Fruit fly (Drosophila melanogaster) whole organism, embryonic: ENCODE results near the gene Zn72D.

Experiments
- CG10366 ChIP-seq: fragments of 200-800 bp; sonication (Bioruptor generic); IDR thresholded peaks from 2 replicates; pipeline ENCODE4 v1.3.6; 2022; ENCODE audit warnings: missing biosample characterization, missing genetic modification characterization
- CG11085 ChIP-seq: fragments of 200-800 bp; sonication (Bioruptor generic); IDR thresholded peaks from 2 replicates; pipeline ENCODE4 v1.3.6; 2022; ENCODE audit warnings: missing biosample characterization, missing genetic modification characterization
- CG12942 ChIP-seq: fragments of 200-800 bp; sonication (Bioruptor generic); optimal IDR thresholded peaks from 3 replicates; lab custom pipeline; 2016; ENCODE audit warnings: missing biosample characterization, missing genetic modification characterization
- CG13424 ChIP-seq: fragments of 200-800 bp; sonication (Bioruptor generic); optimal IDR thresholded peaks from 2 replicates; lab custom pipeline; 2019; ENCODE audit warnings: missing biosample characterization, mild to moderate bottlenecking, missing genetic modification characterization, moderate library complexity
- CG14965 ChIP-seq: fragments of 200-800 bp; sonication (Bioruptor generic); optimal IDR thresholded peaks from 2 replicates; lab custom pipeline; 2016; ENCODE audit warnings: missing biosample characterization, missing genetic modification characterization, borderline replicate concordance
- CG15601 ChIP-seq: fragments of 200-800 bp; sonication (Bioruptor generic); optimal IDR thresholded peaks from 3 replicates; lab custom pipeline; 2019; ENCODE audit warnings: missing biosample characterization, mild to moderate bottlenecking, missing genetic modification characterization, moderate library complexity
- CG1602 ChIP-seq: fragments of 200-800 bp; sonication (Bioruptor generic); optimal IDR thresholded peaks from 3 replicates; lab custom pipeline; 2016; ENCODE audit warnings: missing biosample characterization, missing genetic modification characterization
- CG17186 ChIP-seq: fragments of 200-800 bp; sonication (Bioruptor generic); optimal IDR thresholded peaks from 3 replicates; lab custom pipeline; 2017; ENCODE audit warnings: missing biosample characterization, missing genetic modification reagents, missing genetic modification characterization
- CG17328 ChIP-seq: fragments of 200-800 bp; sonication (Bioruptor generic); IDR thresholded peaks from 2 replicates; pipeline ENCODE4 v1.3.6; 2022; ENCODE audit warnings: missing biosample characterization, missing genetic modification characterization
- CG2875 ChIP-seq: fragments of 200-800 bp; sonication (Bioruptor generic); optimal IDR thresholded peaks from 2 replicates; lab custom pipeline; 2017; ENCODE audit warnings: missing biosample characterization, mild to moderate bottlenecking, missing genetic modification characterization, missing genetic modification reagents
- CG3065 ChIP-seq: fragments of 200-800 bp; sonication (Bioruptor generic); optimal IDR thresholded peaks from 2 replicates; lab custom pipeline; 2016; ENCODE audit warnings: missing biosample characterization, missing genetic modification characterization
- CG31365 ChIP-seq: fragments of 200-800 bp; sonication (Bioruptor generic); optimal IDR thresholded peaks from 2 replicates; lab custom pipeline; 2018; ENCODE audit warnings: missing biosample characterization, mild to moderate bottlenecking, missing genetic modification characterization
- CG4328 ChIP-seq: fragments of 200-800 bp; sonication (Bioruptor generic); optimal IDR thresholded peaks from 3 replicates; lab custom pipeline; 2017; ENCODE audit warnings: missing biosample characterization, missing genetic modification reagents, missing genetic modification characterization
- CG4617 ChIP-seq: fragments of 200-800 bp; sonication (Bioruptor generic); optimal IDR thresholded peaks from 3 replicates; lab custom pipeline; 2016; ENCODE audit warnings: missing biosample characterization, missing genetic modification characterization, borderline replicate concordance
- CG6683 ChIP-seq: fragments of 200-800 bp; sonication (Bioruptor generic); optimal IDR thresholded peaks from 2 replicates; lab custom pipeline; 2017; ENCODE audit warnings: missing biosample characterization, mild to moderate bottlenecking, missing genetic modification characterization, missing genetic modification reagents
- CG8924 ChIP-seq: fragments of 200-800 bp; optimal IDR thresholded peaks from 3 replicates; lab custom pipeline; 2019; ENCODE audit warnings: missing biosample characterization, mild to moderate bottlenecking, missing genetic modification characterization, moderate library complexity
- CG8944 ChIP-seq: fragments of 200-800 bp; sonication (Bioruptor generic); optimal IDR thresholded peaks from 3 replicates; lab custom pipeline; 2016; ENCODE audit warnings: missing biosample characterization, missing genetic modification characterization
- CG9215 ChIP-seq: fragments of 200-800 bp; sonication (Bioruptor generic); IDR thresholded peaks from 2 replicates; pipeline ENCODE4 v1.3.6; 2022; ENCODE audit warnings: missing biosample characterization, missing genetic modification characterization
- D19B ChIP-seq: fragments of 200-800 bp; sonication (Bioruptor generic); optimal IDR thresholded peaks from 2 replicates; lab custom pipeline; 2017; ENCODE audit warnings: missing biosample characterization, mild to moderate bottlenecking, missing genetic modification characterization
- Deaf1 ChIP-seq: fragments of 200-800 bp; optimal IDR thresholded peaks from 3 replicates; lab custom pipeline; 2019; ENCODE audit warnings: missing biosample characterization, mild to moderate bottlenecking, missing genetic modification characterization, moderate library complexity
- Gsc ChIP-seq: fragments of 200-800 bp; sonication (Bioruptor generic); IDR thresholded peaks from 2 replicates; pipeline ENCODE4 v1.3.6; 2022; ENCODE audit warnings: missing biosample characterization, missing genetic modification characterization
- HLH4C ChIP-seq: fragments of 200-800 bp; sonication (Bioruptor generic); IDR thresholded peaks from 3 replicates; pipeline ENCODE4 v1.3.6; 2022; ENCODE audit warnings: missing biosample characterization, missing genetic modification characterization; ENCODE audit not compliant: partially characterized antibody
- HLH54F ChIP-seq: fragments of 200-800 bp; sonication (Bioruptor generic); optimal IDR thresholded peaks from 3 replicates; lab custom pipeline; 2016; ENCODE audit warnings: missing biosample characterization, missing genetic modification characterization
- Hmr ChIP-seq: fragments of 200-800 bp; sonication (Bioruptor generic); optimal IDR thresholded peaks from 3 replicates; lab custom pipeline; 2017; ENCODE audit warnings: mild to moderate bottlenecking, missing biosample characterization, missing genetic modification reagents, missing genetic modification characterization
- Kr ChIP-seq: fragments of 200-800 bp; sonication (Bioruptor generic); optimal IDR thresholded peaks from 2 replicates; lab custom pipeline; 2017; ENCODE audit warnings: missing biosample characterization, mild to moderate bottlenecking, missing genetic modification characterization
- MBD-R2 ChIP-seq: fragments of 200-800 bp; sonication (Bioruptor generic); IDR thresholded peaks from 2 replicates; pipeline ENCODE4 v1.3.6; 2022; ENCODE audit warnings: missing biosample characterization, missing genetic modification characterization
- MTF-1 ChIP-seq: fragments of 200-800 bp; sonication (Bioruptor generic); optimal IDR thresholded peaks from 2 replicates; lab custom pipeline; 2018; ENCODE audit warnings: missing biosample characterization, mild to moderate bottlenecking, missing genetic modification characterization, borderline replicate concordance
- Spps ChIP-seq: fragments of 200-800 bp; sonication (Bioruptor generic); optimal IDR thresholded peaks from 2 replicates; lab custom pipeline; 2018; ENCODE audit warnings: missing biosample characterization, mild to moderate bottlenecking, missing genetic modification characterization
- Xrp1 ChIP-seq: fragments of 200-800 bp; sonication (Bioruptor generic); IDR thresholded peaks from 2 replicates; pipeline ENCODE4 v1.3.6; 2022; ENCODE audit warnings: missing biosample characterization, missing genetic modification characterization
- az2 ChIP-seq: fragments of 200-800 bp; sonication (Bioruptor generic); optimal IDR thresholded peaks from 3 replicates; lab custom pipeline; 2016; ENCODE audit warnings: missing biosample characterization, missing genetic modification characterization
- cad ChIP-seq: fragments of >200 bp; optimal IDR thresholded peaks from 2 replicates; lab custom pipeline; 2017; ENCODE audit warnings: missing biosample characterization, missing genetic modification characterization
- fd102C ChIP-seq: fragments of 200-800 bp; sonication (Bioruptor generic); optimal IDR thresholded peaks from 2 replicates; lab custom pipeline; 2018; ENCODE audit warnings: missing biosample characterization, mild to moderate bottlenecking, missing genetic modification characterization, moderate library complexity
- gcm ChIP-seq: fragments of 200-800 bp; sonication (Bioruptor generic); optimal IDR thresholded peaks from 2 replicates; lab custom pipeline; 2019; ENCODE audit warnings: missing biosample characterization, mild to moderate bottlenecking, missing genetic modification characterization, moderate library complexity
- kni ChIP-seq: fragments of 200-800 bp; sonication (Bioruptor generic); optimal IDR thresholded peaks from 3 replicates; lab custom pipeline; 2017; ENCODE audit warnings: mild to moderate bottlenecking, missing biosample characterization, missing genetic modification reagents, missing genetic modification characterization
- lbe ChIP-seq: fragments of 200-800 bp; sonication (Bioruptor generic); optimal IDR thresholded peaks from 2 replicates; lab custom pipeline; 2016; ENCODE audit warnings: missing biosample characterization, mild to moderate bottlenecking, missing genetic modification characterization
- mirr ChIP-seq: fragments of 200-800 bp; sonication (Bioruptor generic); optimal IDR thresholded peaks from 3 replicates; lab custom pipeline; 2018; ENCODE audit warnings: missing biosample characterization, mild to moderate bottlenecking, missing genetic modification characterization
- mld ChIP-seq: fragments of 200-800 bp; sonication (Bioruptor generic); IDR thresholded peaks from 3 replicates; pipeline ENCODE4 v1.3.6; 2022; ENCODE audit warnings: missing biosample characterization, missing genetic modification characterization; ENCODE audit not compliant: partially characterized antibody
- nerfin-2 ChIP-seq: fragments of 200-800 bp; sonication (Bioruptor generic); IDR thresholded peaks from 2 replicates; pipeline ENCODE4 v1.3.6; 2022; ENCODE audit warnings: missing biosample characterization, missing genetic modification characterization; ENCODE audit not compliant: partially characterized antibody
- p53 ChIP-seq: fragments of 200-800 bp; sonication (Bioruptor generic); optimal IDR thresholded peaks from 2 replicates; lab custom pipeline; 2016; ENCODE audit warnings: missing biosample characterization, missing genetic modification characterization
- pfk ChIP-seq: fragments of 200-800 bp; sonication (Bioruptor generic); optimal IDR thresholded peaks from 2 replicates; lab custom pipeline; 2018; ENCODE audit warnings: missing biosample characterization, mild to moderate bottlenecking, missing genetic modification characterization, moderate library complexity
- shn ChIP-seq: fragments of 200-800 bp; sonication (Bioruptor generic); optimal IDR thresholded peaks from 3 replicates; lab custom pipeline; 2016; ENCODE audit warnings: missing biosample characterization, missing genetic modification characterization
- sim ChIP-seq: fragments of 200-800 bp; sonication (Bioruptor generic); IDR thresholded peaks from 2 replicates; pipeline ENCODE4 v1.3.6; 2022; ENCODE audit warnings: missing biosample characterization, missing genetic modification characterization
- sima ChIP-seq: fragments of 200-800 bp; sonication (Bioruptor generic); optimal IDR thresholded peaks from 2 replicates; lab custom pipeline; 2016; ENCODE audit warnings: missing biosample characterization, missing genetic modification characterization
- sisA ChIP-seq: fragments of 200-800 bp; sonication (Bioruptor generic); IDR thresholded peaks from 2 replicates; pipeline ENCODE4 v1.3.6; 2022; ENCODE audit warnings: missing biosample characterization, missing genetic modification characterization
- tap ChIP-seq: fragments of 200-800 bp; optimal IDR thresholded peaks from 3 replicates; lab custom pipeline; 2019; ENCODE audit warnings: missing biosample characterization, mild to moderate bottlenecking, missing genetic modification characterization, moderate library complexity
- unc-4 ChIP-seq: fragments of 200-800 bp; sonication (Bioruptor generic); IDR thresholded peaks from 2 replicates; pipeline ENCODE4 v1.3.6; 2022; ENCODE audit warnings: missing biosample characterization, missing genetic modification characterization; ENCODE audit not compliant: partially characterized antibody
- vfl ChIP-seq: fragments of 200-800 bp; sonication (Bioruptor generic); optimal IDR thresholded peaks from 2 replicates; lab custom pipeline; 2016; ENCODE audit warnings: missing biosample characterization, missing genetic modification characterization
- wdn ChIP-seq: fragments of 200-800 bp; sonication (Bioruptor generic); IDR thresholded peaks from 2 replicates; pipeline ENCODE4 v1.3.6; 2022; ENCODE audit warnings: missing biosample characterization, missing genetic modification characterization
- wek ChIP-seq: fragments of 200-800 bp; sonication (Bioruptor generic); optimal IDR thresholded peaks from 3 replicates; lab custom pipeline; 2018; ENCODE audit warnings: missing biosample characterization, mild to moderate bottlenecking, missing genetic modification characterization, moderate library complexity

The Zn72D gene

DNA sequence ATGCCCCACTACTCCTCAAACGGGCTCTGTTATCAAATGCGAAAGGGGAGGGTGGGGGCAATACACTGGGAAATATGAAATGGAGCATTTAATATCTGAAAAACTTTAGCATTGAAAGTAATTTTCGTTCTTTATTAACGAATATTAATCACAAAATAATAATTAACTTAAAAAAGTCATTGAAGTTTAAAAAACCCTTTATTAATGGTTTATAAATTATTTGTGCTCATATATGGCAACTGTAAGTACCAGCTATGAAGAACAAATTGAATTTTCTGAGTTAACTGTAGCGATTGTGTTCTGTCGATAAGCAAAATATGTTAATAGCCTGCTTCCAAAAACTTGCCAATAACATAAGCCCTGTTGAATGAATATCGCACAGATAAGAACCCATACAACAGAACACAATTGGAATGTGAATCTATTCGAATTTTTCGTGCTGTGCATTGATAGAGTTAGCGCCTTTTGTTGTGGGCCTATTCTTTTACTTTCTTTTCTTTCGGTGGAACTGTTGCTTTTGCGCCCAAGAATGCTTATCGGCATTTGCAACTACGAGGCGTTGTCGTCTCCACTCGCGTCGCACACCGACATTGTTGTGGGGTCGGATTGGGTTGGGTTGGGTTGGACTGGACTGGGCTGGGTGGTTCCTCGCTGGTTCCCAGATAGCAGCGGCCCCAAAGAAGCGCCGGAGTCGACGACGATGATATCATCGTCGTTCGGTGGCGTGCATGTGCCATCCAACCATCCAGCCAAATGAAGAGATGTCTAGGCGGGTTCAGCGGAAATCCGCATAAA, 51.4 kb downstream of the Zn72D start (continued):
- TF ChIP-seq gcm (GFP tag; lab: Kevin White, UChicago) (no peak), HLH54F (peak; percentile 24), az2 (GFP tag; lab: Kevin White, UChicago) (peak; percentile 51), CG4328 (no peak), CG11085 (no peak), sima (GFP tag; lab: Kevin White, UChicago) (no peak), pfk (GFP tag; lab: Kevin White, UChicago) (no peak), MBD-R2 (peak; percentile 9; the same call in 1 of the 2 replicates), Xrp1 (GFP tag; lab: Robert Waterston, UW) (no peak; the same call in 1 of the 2 replicates), lbe (no peak), shn (GFP tag; lab: Kevin White, UChicago) (peak; percentile 11), Kr (no peak), Deaf1 (tag; lab: Kevin White, UChicago) (no peak), kni (no peak), CG13424 (peak; percentile 56), CG14965 (GFP tag; lab: Kevin White, UChicago) (no peak), cad (GFP tag; lab: Kevin White, UChicago) (no peak), tap (no peak), CG10366 (GFP tag; lab: Robert Waterston, UW) (peak; percentile 9; the same call in 1 of the 2 replicates), CG31365 (no peak), Hmr (GFP tag; lab: Kevin White, UChicago) (peak; percentile 53), wdn (GFP tag; lab: Robert Waterston, UW) (0 out of 2 replicates have a peak, but pooled peaks have one; percentile 7), sisA (peak; percentile 20; the same call in 1 of the 2 replicates), nerfin-2 (GFP tag; lab: Robert Waterston, UW) (no peak), wek (GFP tag; lab: Kevin White, UChicago) (no peak), HLH4C (GFP tag; lab: Robert Waterston, UW) (no peak), CG17328 (GFP tag; lab: Robert Waterston, UW) (no peak), sim (GFP tag; lab: Robert Waterston, UW) (no peak), fd102C (no peak), CG6683 (GFP tag; lab: Kevin White, UChicago) (no peak), CG2875 (GFP tag; lab: Kevin White, UChicago) (peak; percentile 13), CG17186 (no peak), CG12942 (GFP tag; lab: Kevin White, UChicago) (no peak), vfl (GFP tag; lab: Kevin White, UChicago) (no peak), CG3065 (GFP tag; lab: Kevin White, UChicago) (no peak), unc-4 (no peak), mirr (GFP tag; lab: Kevin White, UChicago) (no peak), CG8944 (no peak), CG15601 (no peak), CG1602 (GFP tag; lab: Kevin White, UChicago) (peak; percentile 32), CG9215 (GFP tag; lab: Robert Waterston, UW) (no peak), Spps (tag; lab: Kevin White, UChicago) (peak; percentile 14), MTF-1 (GFP tag; lab: Kevin White, UChicago) (no peak), D19B (GFP tag; lab: Kevin White, UChicago) (no peak), CG4617 (GFP tag; lab: Kevin White, UChicago) (no peak), mld (GFP tag; lab: Robert Waterston, UW) (no peak), CG8924 (tag; lab: Kevin White, UChicago) (peak; percentile 76), p53 (no peak), Gsc (no peak)
